Worm (Caenorhabditis elegans) whole organism, L1 larva: Measurements from ENCODE around the gene T11F9.21.

Experiments
- ceh-82 ChIP-seq, 3 experiments: fragments of 150-350 bp in 1 of 3; sonication (generic microtip) in 2 of 3; optimal IDR thresholded peaks; 2 replicates each; lab custom pipeline; 2014 to 2017; ENCODE audit warnings: missing biosample characterization in 3 of 3, missing genetic modification characterization in 3 of 3
- ces-1 ChIP-seq: fragments of 150-350 bp; optimal IDR thresholded peaks from 2 replicates; lab custom pipeline; 2014; ENCODE audit warnings: missing biosample characterization, missing genetic modification reagents, missing genetic modification characterization
- dsc-1 ChIP-seq: sonication (generic microtip); optimal IDR thresholded peaks from 2 replicates; lab custom pipeline; 2016; ENCODE audit warnings: mild to moderate bottlenecking, missing genetic modification characterization, missing compliant biosample characterization
- elt-3 ChIP-seq, 6 experiments: fragments of 150-350 bp in 1 of 6; sonication (generic microtip); optimal IDR thresholded peaks; 2 replicates each; lab custom pipeline; 2017 to 2018; ENCODE audit warnings: missing biosample characterization in 6 of 6, missing genetic modification characterization in 6 of 6, inconsistent platforms in 1 of 6
- isw-1 ChIP-seq: fragments of 200-800 bp; sonication (Bioruptor generic); IDR thresholded peaks from 2 replicates; pipeline ENCODE4 v1.3.6; 2022; ENCODE audit warnings: missing genetic modification characterization, missing compliant biosample characterization
- jun-1 ChIP-seq: fragments of 150-350 bp; optimal IDR thresholded peaks from 2 replicates; lab custom pipeline; 2014; ENCODE audit warnings: missing biosample characterization, missing genetic modification reagents, missing genetic modification characterization
- lin-13 ChIP-seq: fragments of 150-350 bp; optimal IDR thresholded peaks from 2 replicates; lab custom pipeline; 2014; ENCODE audit warnings: missing biosample characterization, missing genetic modification reagents, missing genetic modification characterization
- lin-15B ChIP-seq: fragments of 150-350 bp; sonication (generic microtip); optimal IDR thresholded peaks from 3 replicates; lab custom pipeline; 2014; ENCODE audit warnings: missing biosample characterization, missing genetic modification characterization
- lsy-2 ChIP-seq, 2 experiments: fragments of 150-350 bp; optimal IDR thresholded peaks; 2 replicates each; lab custom pipeline; 2014; ENCODE audit warnings: missing biosample characterization in 2 of 2, missing genetic modification characterization in 2 of 2
- nhr-237 ChIP-seq: fragments of 150-350 bp; optimal IDR thresholded peaks from 2 replicates; lab custom pipeline; 2014; ENCODE audit warnings: missing biosample characterization, missing genetic modification characterization
- nhr-76 ChIP-seq: sonication (generic microtip); optimal IDR thresholded peaks from 2 replicates; lab custom pipeline; 2017; ENCODE audit warnings: missing biosample characterization, missing genetic modification characterization
- nhr-90 ChIP-seq: sonication (generic microtip); optimal IDR thresholded peaks from 2 replicates; lab custom pipeline; 2016; ENCODE audit warnings: mild to moderate bottlenecking, missing genetic modification characterization, missing compliant biosample characterization; ENCODE audit not compliant: poor library complexity
- snpc-4 ChIP-seq: fragments of 150-350 bp; optimal IDR thresholded peaks from 2 replicates; lab custom pipeline; 2014; ENCODE audit warnings: missing biosample characterization, missing genetic modification characterization
- zag-1 ChIP-seq: fragments of 150-350 bp; optimal IDR thresholded peaks from 2 replicates; lab custom pipeline; 2014; ENCODE audit warnings: missing biosample characterization, missing genetic modification characterization

- peak; percentile 11 for TF ChIP-seq jun-1 (tag; lab: Kevin White, UChicago)
- TF ChIP-seq lsy-2 (tag; optimal IDR thresholded peaks at IDR 0.05; lab: Kevin White, UChicago), result peak in 1 of 2 experiments; percentile 43
- TF ChIP-seq nhr-76 (tag; lab: Kevin White, UChicago), result no peak
- no peak for TF ChIP-seq nhr-237 (tag; lab: Kevin White, UChicago)
- TF ChIP-seq isw-1, result no peak
- TF ChIP-seq snpc-4, result no peak
- TF ChIP-seq lin-13 (GFP tag; lab: Kevin White, UChicago), result no peak
- no peak for TF ChIP-seq dsc-1 (tag; lab: Kevin White, UChicago)
- no peak for TF ChIP-seq lin-15B (tag; lab: Kevin White, UChicago)
- TF ChIP-seq ces-1 (GFP tag; lab: Kevin White, UChicago), result no peak
- no peak for TF ChIP-seq zag-1
- no peak for TF ChIP-seq ceh-82 (tag; optimal IDR thresholded peaks at IDR 0.05; lab: Kevin White, UChicago)
- TF ChIP-seq nhr-90 (tag; lab: Kevin White, UChicago), result peak; percentile 51
- peak in 5 of 6 experiments; percentile 64 to 90 (median 68) for TF ChIP-seq elt-3 (tag; optimal IDR thresholded peaks at IDR 0.05; lab: Kevin White, UChicago)
Observed at ce11 chrV:11534495-11535189, 42.1 kb downstream of the T11F9.21 start.
